Fruit fly (Drosophila melanogaster): ENCODE data around the gene Alg13.

Alg13 gene

dm6 chr3R:29138407-29138806 is at the start of gene Alg13, which contains the start of gene superdeath:
TSS of gene Alg13 (minus strand) at chr3R:29138573.
TSS of gene superdeath (plus strand) at chr3R:29138662.
- TF ChIP-seq Dll (optimal IDR thresholded peaks at IDR 0.05) (no peak), EcR (GFP tag; optimal IDR thresholded peaks at IDR 0.05) (no peak), CG8478 (optimal IDR thresholded peaks at IDR 0.05) (no peak), pan (optimal IDR thresholded peaks at IDR 0.05) (no peak), usp (GFP tag; optimal IDR thresholded peaks at IDR 0.05) (no peak), psq (optimal IDR thresholded peaks at IDR 0.05) (no peak)

dm6 chr3R:29164930-29165693 is 26.7 kb upstream of the Alg13 start, which contains the start of gene CG11898:
TSS of gene CG11898 (plus strand) at chr3R:29165643.
- no peak for TF ChIP-seq pan (optimal IDR thresholded peaks at IDR 0.05)
- TF ChIP-seq CG8478 (optimal IDR thresholded peaks at IDR 0.05): no peak
- no peak for TF ChIP-seq psq (optimal IDR thresholded peaks at IDR 0.05)

- TF ChIP-seq pan (optimal IDR thresholded peaks at IDR 0.05) (no peak), psq (optimal IDR thresholded peaks at IDR 0.05) (no peak), Dll (optimal IDR thresholded peaks at IDR 0.05) (no peak), usp (GFP tag; optimal IDR thresholded peaks at IDR 0.05) (no peak), CG8478 (optimal IDR thresholded peaks at IDR 0.05) (no peak), EcR (GFP tag; optimal IDR thresholded peaks at IDR 0.05) (no peak)
Observed at dm6 chr3R:29159620-29160019, 21.2 kb upstream of the Alg13 start.

dm6 chr3R:29158721-29159120 is 20.3 kb upstream of the Alg13 start:
- no peak for TF ChIP-seq pan (optimal IDR thresholded peaks at IDR 0.05)

dm6 chr3R:29157418-29158398 is 19.3 kb upstream of the Alg13 start, which contains the start of gene rdog:
TSS of gene rdog (plus strand) at chr3R:29158122.
- TF ChIP-seq Dll (optimal IDR thresholded peaks at IDR 0.05): no peak
- no peak for TF ChIP-seq psq (optimal IDR thresholded peaks at IDR 0.05)
- TF ChIP-seq usp (GFP tag; optimal IDR thresholded peaks at IDR 0.05): no peak
- peak; percentile 97 for TF ChIP-seq pan (optimal IDR thresholded peaks at IDR 0.05)
- TF ChIP-seq EcR (GFP tag; optimal IDR thresholded peaks at IDR 0.05): no peak

- no peak for TF ChIP-seq pan (optimal IDR thresholded peaks at IDR 0.05)
- no peak for TF ChIP-seq Dll (optimal IDR thresholded peaks at IDR 0.05)
- no peak for TF ChIP-seq psq (optimal IDR thresholded peaks at IDR 0.05)
- no peak for TF ChIP-seq CG8478 (optimal IDR thresholded peaks at IDR 0.05)
- no peak for TF ChIP-seq EcR (GFP tag; optimal IDR thresholded peaks at IDR 0.05)
- TF ChIP-seq usp (GFP tag; optimal IDR thresholded peaks at IDR 0.05): no peak
Observed at dm6 chr3R:29153197-29153644, 14.8 kb upstream of the Alg13 start, which contains the start of the genes Slbp and Rpn2. TSS of gene Slbp (minus strand) at chr3R:29153266. TSS of gene Rpn2 (plus strand) at chr3R:29153524.

- TF ChIP-seq Dll (optimal IDR thresholded peaks at IDR 0.05): no peak
- TF ChIP-seq pan (optimal IDR thresholded peaks at IDR 0.05): no peak
- TF ChIP-seq usp (GFP tag; optimal IDR thresholded peaks at IDR 0.05): no peak
- no peak for TF ChIP-seq psq (optimal IDR thresholded peaks at IDR 0.05)
- no peak for TF ChIP-seq EcR (GFP tag; optimal IDR thresholded peaks at IDR 0.05)
- TF ChIP-seq CG8478 (optimal IDR thresholded peaks at IDR 0.05): no peak
Observed at dm6 chr3R:29151621-29152092, 13.3 kb upstream of the Alg13 start, which contains the start of gene eIF2D. TSS of gene eIF2D (minus strand) at chr3R:29151794.

- TF ChIP-seq EcR (GFP tag; optimal IDR thresholded peaks at IDR 0.05) (no peak), pan (optimal IDR thresholded peaks at IDR 0.05) (no peak), CG8478 (optimal IDR thresholded peaks at IDR 0.05) (no peak), Dll (optimal IDR thresholded peaks at IDR 0.05) (no peak), usp (GFP tag; optimal IDR thresholded peaks at IDR 0.05) (no peak)
Observed at dm6 chr3R:29148072-29148471, 9.7 kb upstream of the Alg13 start, which contains the start of the genes CG11882 and Pglym78. TSS of gene CG11882 (minus strand) at chr3R:29148172. TSS of gene Pglym78 (plus strand) at chr3R:29148248.

dm6 chr3R:29146710-29147109 is 8.3 kb upstream of the Alg13 start, which contains the start of gene CG14511:
TSS of gene CG14511 (minus strand) at chr3R:29146893.
- no peak for TF ChIP-seq usp (GFP tag; optimal IDR thresholded peaks at IDR 0.05)
- TF ChIP-seq Dll (optimal IDR thresholded peaks at IDR 0.05): no peak
- no peak for TF ChIP-seq EcR (GFP tag; optimal IDR thresholded peaks at IDR 0.05)
- no peak for TF ChIP-seq psq (optimal IDR thresholded peaks at IDR 0.05)

- TF ChIP-seq CG8478 (optimal IDR thresholded peaks at IDR 0.05) (no peak), Dll (optimal IDR thresholded peaks at IDR 0.05) (no peak), usp (GFP tag; optimal IDR thresholded peaks at IDR 0.05) (no peak), psq (optimal IDR thresholded peaks at IDR 0.05) (no peak), EcR (GFP tag; optimal IDR thresholded peaks at IDR 0.05) (no peak), pan (optimal IDR thresholded peaks at IDR 0.05) (no peak)
Observed at dm6 chr3R:29139767-29140755, 1.7 kb upstream of the Alg13 start.
